Worm (Caenorhabditis elegans): Measurements from ENCODE around the gene cogc-4.

Gene cogc-4

ce11 chrII:1403056-1403455 is at the start of gene cogc-4, which contains the start of gene Y51H7C.41:
TSS of gene cogc-4 (plus strand) at chrII:1403441.
TSS of gene Y51H7C.41 (plus strand) at chrII:1403321.
- TF ChIP-seq lsy-2 (tag; optimal IDR thresholded peaks at IDR 0.05) (peak in 1 of 2 experiments; percentile 30), duxl-1 (tag; optimal IDR thresholded peaks at IDR 0.05; ENCODE audit: poor library complexity) (peak; percentile 9), lin-38 (GFP tag; IDR thresholded peaks at IDR 0.05) (peak; percentile 55), dve-1 (tag; optimal IDR thresholded peaks at IDR 0.05; ENCODE audit: insufficient read depth) (no peak)

- TF ChIP-seq zip-2 (tag; optimal IDR thresholded peaks at IDR 0.05) (no peak), snpc-4 (tag; optimal IDR thresholded peaks at IDR 0.05) (no peak), nhr-76 (tag; optimal IDR thresholded peaks at IDR 0.05) (no peak), nhr-42 (GFP tag; IDR thresholded peaks at IDR 0.05) (no peak), nhr-28 (tag; optimal IDR thresholded peaks at IDR 0.05) (peak; percentile 40), snpc-1.2 (GFP tag; IDR thresholded peaks at IDR 0.05) (no peak), pqm-1 (tag; optimal IDR thresholded peaks at IDR 0.05) (peak; percentile 67), dmd-6 (GFP tag; IDR thresholded peaks at IDR 0.05) (peak; percentile 19; the same call in 1 of the 2 replicates)
Measured at ce11 chrII:1355480-1355879, 47.8 kb upstream of the cogc-4 start, which contains the start of gene C13A10.1. TSS of gene C13A10.1 (minus strand) at chrII:1355649.

ce11 chrII:1357262-1357661 is 46.0 kb upstream of the cogc-4 start:
- TF ChIP-seq dmd-9 (GFP tag; IDR thresholded peaks at IDR 0.05) (no peak), tra-1 (GFP tag; IDR thresholded peaks at IDR 0.05) (no peak), fkh-10 (GFP tag; optimal IDR thresholded peaks at IDR 0.05) (no peak), mep-1 (tag; optimal IDR thresholded peaks at IDR 0.05) (no peak), egl-43 (GFP tag; IDR thresholded peaks at IDR 0.05) (no peak), ceh-32 (tag; optimal IDR thresholded peaks at IDR 0.05; ENCODE audit: poor library complexity) (no peak)

- TF ChIP-seq lin-13 (GFP tag; optimal IDR thresholded peaks at IDR 0.05): peak; percentile 70
- TF ChIP-seq nhr-77 (tag; optimal IDR thresholded peaks at IDR 0.05): no peak
- peak; percentile 12 for TF ChIP-seq aha-1 (tag)
- no peak for TF ChIP-seq dpl-1 (GFP tag; optimal IDR thresholded peaks at IDR 0.05)
- TF ChIP-seq sdz-12 (GFP tag; optimal IDR thresholded peaks at IDR 0.05): no peak
- TF ChIP-seq lin-38 (GFP tag; IDR thresholded peaks at IDR 0.05): no peak
Measured at ce11 chrII:1357905-1358304, 45.3 kb upstream of the cogc-4 start, which contains the start of gene C13A10.2. TSS of gene C13A10.2 (minus strand) at chrII:1358005.

ce11 chrII:1360257-1360656 is 43.0 kb upstream of the cogc-4 start:
- no peak for TF ChIP-seq dmd-6 (GFP tag; IDR thresholded peaks at IDR 0.05)
- TF ChIP-seq hmg-1.1 (GFP tag; IDR thresholded peaks at IDR 0.05): 0 out of 2 replicates have a peak, but pooled peaks have one; percentile 33
- TF ChIP-seq unc-62 (GFP tag; optimal IDR thresholded peaks at IDR 0.05 in 1 of 2): peak in 1 of 2 experiments; percentile 85
- TF ChIP-seq unc-62 (tag; optimal IDR thresholded peaks at IDR 0.05): no peak
- TF ChIP-seq ztf-11 (tag; optimal IDR thresholded peaks at IDR 0.05): no peak
- TF ChIP-seq unc-39 (tag; optimal IDR thresholded peaks at IDR 0.05): no peak
- no peak for TF ChIP-seq nhr-6 (tag; optimal IDR thresholded peaks at IDR 0.05)
- no peak for TF ChIP-seq nhr-111 (GFP tag; optimal IDR thresholded peaks at IDR 0.05)
- TF ChIP-seq nhr-10 (tag; optimal IDR thresholded peaks at IDR 0.05): no peak
- no peak for TF ChIP-seq tag-97 (GFP tag; IDR thresholded peaks at IDR 0.05)
- TF ChIP-seq nhr-28 (tag; optimal IDR thresholded peaks at IDR 0.05): no peak
- TF ChIP-seq lin-13 (GFP tag; optimal IDR thresholded peaks at IDR 0.05): no peak
- no peak for TF ChIP-seq jun-1 (tag; optimal IDR thresholded peaks at IDR 0.05)
- no peak for TF ChIP-seq lin-39 (tag; optimal IDR thresholded peaks at IDR 0.05)
- TF ChIP-seq zip-2 (tag; optimal IDR thresholded peaks at IDR 0.05): no peak
- TF ChIP-seq zfp-2 (tag; optimal IDR thresholded peaks at IDR 0.05): no peak
- TF ChIP-seq php-3 (GFP tag; IDR thresholded peaks at IDR 0.05): no peak
- TF ChIP-seq mdl-1 (tag; optimal IDR thresholded peaks at IDR 0.05): no peak
- TF ChIP-seq dmd-8 (GFP tag; IDR thresholded peaks at IDR 0.05): no peak
- TF ChIP-seq aha-1 (tag): peak; percentile 18

Measured in whole organism, L4 larva.